Worm (Caenorhabditis elegans) whole organism, late embryonic: ENCODE results near the gene F13H8.1.

ENCODE experiments used
- C08G9.2 ChIP-seq: sonication (generic microtip); optimal IDR thresholded peaks from 2 replicates; lab custom pipeline; 2016; ENCODE audit warnings: mild to moderate bottlenecking, missing genetic modification characterization, moderate library complexity, missing compliant biosample characterization
- K09A11.1 ChIP-seq: sonication (generic microtip); optimal IDR thresholded peaks from 2 replicates; lab custom pipeline; 2017; ENCODE audit warnings: antibody characterized with exemption, mild to moderate bottlenecking, missing genetic modification characterization, missing compliant biosample characterization; ENCODE audit not compliant: insufficient read depth
- Y22D7AL.16 ChIP-seq: sonication (generic microtip); optimal IDR thresholded peaks from 2 replicates; lab custom pipeline; 2016; ENCODE audit warnings: missing genetic modification characterization, missing compliant biosample characterization
- ama-1 ChIP-seq: fragments of 150-350 bp; optimal IDR thresholded peaks from 2 replicates; lab custom pipeline; 2014
- ceh-18 ChIP-seq: sonication (generic microtip); optimal IDR thresholded peaks from 2 replicates; lab custom pipeline; 2016; ENCODE audit warnings: missing genetic modification characterization, missing compliant biosample characterization
- ceh-19 ChIP-seq: fragments of 200-800 bp; sonication (Bioruptor generic); optimal IDR thresholded peaks from 2 replicates; lab custom pipeline; 2018; ENCODE audit warnings: mild to moderate bottlenecking, missing genetic modification characterization, missing compliant biosample characterization
- ceh-2 ChIP-seq: sonication (generic microtip); optimal IDR thresholded peaks from 2 replicates; lab custom pipeline; 2016; ENCODE audit warnings: missing genotype, missing genetic modification characterization, missing compliant biosample characterization
- ceh-30 ChIP-seq: fragments of 150-350 bp; optimal IDR thresholded peaks from 2 replicates; lab custom pipeline; 2014; ENCODE audit warnings: missing biosample characterization, missing genetic modification characterization
- ceh-31 ChIP-seq: sonication (generic microtip); optimal IDR thresholded peaks from 2 replicates; lab custom pipeline; 2016; ENCODE audit warnings: missing genetic modification characterization, missing compliant biosample characterization
- ceh-34 ChIP-seq: sonication (generic microtip); optimal IDR thresholded peaks from 2 replicates; lab custom pipeline; 2016; ENCODE audit warnings: mild to moderate bottlenecking, missing genetic modification characterization, missing compliant biosample characterization
- ceh-45 ChIP-seq: fragments of 200-800 bp; sonication (Bioruptor generic); IDR thresholded peaks from 2 replicates; pipeline ENCODE4 v1.3.6; 2022; ENCODE audit warnings: missing genetic modification reagents, missing genetic modification characterization, missing compliant biosample characterization
- che-1 ChIP-seq: sonication (generic microtip); optimal IDR thresholded peaks from 2 replicates; lab custom pipeline; 2016; ENCODE audit warnings: mild to moderate bottlenecking, missing genetic modification characterization, missing compliant biosample characterization
- dve-1 ChIP-seq: sonication (generic microtip); optimal IDR thresholded peaks from 2 replicates; lab custom pipeline; 2017; ENCODE audit warnings: antibody characterized with exemption, mild to moderate bottlenecking, missing genetic modification characterization, missing compliant biosample characterization
- elt-2 ChIP-seq: sonication (generic microtip); optimal IDR thresholded peaks from 2 replicates; lab custom pipeline; 2016; ENCODE audit warnings: missing genetic modification reagents, missing genetic modification characterization, missing compliant biosample characterization
- elt-4 ChIP-seq: sonication (generic microtip); optimal IDR thresholded peaks from 2 replicates; lab custom pipeline; 2016; ENCODE audit warnings: missing genetic modification characterization, missing compliant biosample characterization
- ets-4 ChIP-seq: sonication (generic microtip); optimal IDR thresholded peaks from 2 replicates; lab custom pipeline; 2016; ENCODE audit warnings: missing genetic modification characterization, missing compliant biosample characterization
- eyg-1 ChIP-seq: sonication (generic microtip); optimal IDR thresholded peaks from 2 replicates; lab custom pipeline; 2016; ENCODE audit warnings: missing genotype, missing genetic modification characterization, missing compliant biosample characterization
- fkh-6 ChIP-seq: sonication (generic microtip); optimal IDR thresholded peaks from 2 replicates; lab custom pipeline; 2016; ENCODE audit warnings: missing genetic modification characterization, missing compliant biosample characterization
- gmeb-2 ChIP-seq: sonication (generic microtip); optimal IDR thresholded peaks from 2 replicates; lab custom pipeline; 2016; ENCODE audit warnings: missing genetic modification characterization, inconsistent platforms, missing compliant biosample characterization
- hlh-15 ChIP-seq: sonication (generic microtip); optimal IDR thresholded peaks from 2 replicates; lab custom pipeline; 2016; ENCODE audit warnings: missing genetic modification characterization, missing compliant biosample characterization
- hlh-30 ChIP-seq: sonication (generic microtip); optimal IDR thresholded peaks from 2 replicates; lab custom pipeline; 2017; ENCODE audit warnings: antibody characterized with exemption, missing genetic modification characterization, missing compliant biosample characterization; ENCODE audit not compliant: insufficient read depth
- hlh-6 ChIP-seq: sonication (generic microtip); optimal IDR thresholded peaks from 2 replicates; lab custom pipeline; 2016; ENCODE audit warnings: missing genotype, missing genetic modification characterization, missing compliant biosample characterization
- hlh-8 ChIP-seq: sonication (generic microtip); optimal IDR thresholded peaks from 2 replicates; lab custom pipeline; 2016; ENCODE audit warnings: missing genotype, missing genetic modification characterization, missing compliant biosample characterization
- lim-6 ChIP-seq: sonication (generic microtip); optimal IDR thresholded peaks from 2 replicates; lab custom pipeline; 2016; ENCODE audit warnings: missing genetic modification characterization, missing compliant biosample characterization
- mec-3 ChIP-seq: sonication (generic microtip); optimal IDR thresholded peaks from 2 replicates; lab custom pipeline; 2016; ENCODE audit warnings: borderline replicate concordance, missing genetic modification characterization, missing compliant biosample characterization
- nfya-1 ChIP-seq: sonication (generic microtip); optimal IDR thresholded peaks from 2 replicates; lab custom pipeline; 2017; ENCODE audit warnings: missing genetic modification characterization, mild to moderate bottlenecking, missing compliant biosample characterization, antibody characterized with exemption, moderate library complexity
- npax-4 ChIP-seq: sonication (generic microtip); optimal IDR thresholded peaks from 2 replicates; lab custom pipeline; 2016; ENCODE audit warnings: missing genetic modification characterization, missing compliant biosample characterization
- pat-9 ChIP-seq: fragments of 200-800 bp; sonication (Bioruptor generic); optimal IDR thresholded peaks from 2 replicates; lab custom pipeline; 2018; ENCODE audit warnings: mild to moderate bottlenecking, missing genetic modification characterization, moderate library complexity, missing compliant biosample characterization
- pax-1 ChIP-seq: fragments of 150-350 bp; optimal IDR thresholded peaks from 2 replicates; lab custom pipeline; 2014; ENCODE audit warnings: missing biosample characterization, missing genetic modification characterization
- pha-2 ChIP-seq: sonication (generic microtip); optimal IDR thresholded peaks from 2 replicates; lab custom pipeline; 2017; ENCODE audit warnings: mild to moderate bottlenecking, missing genetic modification characterization, missing compliant biosample characterization
- pqm-1 ChIP-seq: sonication (generic microtip); optimal IDR thresholded peaks from 2 replicates; lab custom pipeline; 2016; ENCODE audit warnings: missing genetic modification characterization, missing compliant biosample characterization
- pros-1 ChIP-seq: fragments of 150-350 bp; optimal IDR thresholded peaks from 2 replicates; lab custom pipeline; 2014; ENCODE audit warnings: missing biosample characterization, missing genetic modification reagents, missing genetic modification characterization
- ref-2 ChIP-seq: sonication (generic microtip); optimal IDR thresholded peaks from 2 replicates; lab custom pipeline; 2016; ENCODE audit warnings: missing genetic modification characterization, missing compliant biosample characterization
- rnt-1 ChIP-seq: sonication (generic microtip); optimal IDR thresholded peaks from 2 replicates; lab custom pipeline; 2016; ENCODE audit warnings: missing genetic modification characterization, missing compliant biosample characterization
- tbx-2 ChIP-seq: sonication (generic microtip); optimal IDR thresholded peaks from 2 replicates; lab custom pipeline; 2016; ENCODE audit warnings: missing genetic modification characterization, missing compliant biosample characterization
- ttx-3 ChIP-seq: sonication (generic microtip); optimal IDR thresholded peaks from 2 replicates; lab custom pipeline; 2016; ENCODE audit warnings: missing genetic modification reagents, missing genetic modification characterization, missing compliant biosample characterization
- unc-3 ChIP-seq, 2 experiments: fragments of 200-800 bp in 1 of 2; sonication (Bioruptor generic) in 1 of 2; sonication (generic microtip) in 1 of 2; conservative IDR thresholded peaks in 1 of 2; optimal IDR thresholded peaks in 1 of 2; 2 replicates each; pipeline versions ENCODE4 v1.3.6 to Lab custom; 2016 to 2022; ENCODE audit warnings: missing compliant biosample characterization in 2 of 2, missing genetic modification characterization in 2 of 2, missing genetic modification reagents in 1 of 2
- unc-42 ChIP-seq: sonication (generic microtip); optimal IDR thresholded peaks from 2 replicates; lab custom pipeline; 2016; ENCODE audit warnings: missing genotype, missing genetic modification characterization, missing compliant biosample characterization
- unc-86 ChIP-seq: sonication (generic microtip); optimal IDR thresholded peaks from 2 replicates; lab custom pipeline; 2016; ENCODE audit warnings: missing genetic modification characterization, missing compliant biosample characterization
- ztf-16 ChIP-seq: sonication (generic microtip); optimal IDR thresholded peaks from 2 replicates; lab custom pipeline; 2017; ENCODE audit warnings: missing genetic modification characterization, missing compliant biosample characterization

Gene F13H8.1

ce11 chrII:6248503-6248902 lies 34.7 kb upstream of the F13H8.1 start (continued):
- peak; percentile 86 for TF ChIP-seq ceh-19
- TF ChIP-seq hlh-15 (tag; lab: Kevin White, UChicago), result peak; percentile 48
- TF ChIP-seq ceh-31 (tag; lab: Kevin White, UChicago), result peak; percentile 74
- no peak for TF ChIP-seq nfya-1 (tag; lab: Kevin White, UChicago)
- peak; percentile 60 for TF ChIP-seq ceh-45 (GFP tag; lab: Robert Waterston, UW)
- TF ChIP-seq pax-1, result no peak
- peak; percentile 25 for TF ChIP-seq K09A11.1 (tag; lab: Kevin White, UChicago)
- peak; percentile 48 for TF ChIP-seq unc-86 (tag; lab: Kevin White, UChicago)
- TF ChIP-seq Y22D7AL.16 (tag; lab: Kevin White, UChicago), result peak; percentile 78
- peak; percentile 72 for TF ChIP-seq pat-9 (tag; lab: Kevin White, UChicago)
- TF ChIP-seq hlh-6 (tag; lab: Kevin White, UChicago), result peak; percentile 84
- peak; percentile 20 for TF ChIP-seq pqm-1 (tag; lab: Kevin White, UChicago)
- TF ChIP-seq lim-6 (tag; lab: Kevin White, UChicago), result peak; percentile 28
- TF ChIP-seq ttx-3, result peak; percentile 42
- peak; percentile 8 for TF ChIP-seq unc-42 (tag; lab: Kevin White, UChicago)
- peak; percentile 61 for TF ChIP-seq npax-4 (tag; lab: Kevin White, UChicago)
- peak; percentile 73; the same call in 1 of the 2 replicates for TF ChIP-seq unc-3 (GFP tag; conservative IDR thresholded peaks at IDR 0.05; lab: Robert Waterston, UW)
- peak; percentile 50 for TF ChIP-seq unc-3 (tag; optimal IDR thresholded peaks at IDR 0.05; lab: Kevin White, UChicago)
- peak; percentile 52 for TF ChIP-seq pha-2 (tag; lab: Kevin White, UChicago)
- peak; percentile 45 for TF ChIP-seq gmeb-2 (tag; lab: Kevin White, UChicago)
- TF ChIP-seq che-1 (tag; lab: Kevin White, UChicago), result peak; percentile 85
- TF ChIP-seq hlh-8 (tag; lab: Kevin White, UChicago), result no peak
- peak; percentile 24 for TF ChIP-seq eyg-1 (tag; lab: Kevin White, UChicago)
- TF ChIP-seq ceh-2 (tag; lab: Kevin White, UChicago), result peak; percentile 79

ce11 chrII:6250782-6251461 lies 32.3 kb upstream of the F13H8.1 start, which contains the start of gene phb-2:
Gene phb-2, plus strand, starts transcription at chrII:6251411.
- TF ChIP-seq rnt-1 (tag; lab: Kevin White, UChicago), result peak; percentile 9
- TF ChIP-seq unc-42 (tag; lab: Kevin White, UChicago), result peak; percentile 14
- no peak for TF ChIP-seq ztf-16 (tag; lab: Kevin White, UChicago)
- peak; percentile 63 for TF ChIP-seq elt-2 (tag; lab: Kevin White, UChicago)
- peak; percentile 33 for TF ChIP-seq pros-1 (tag; lab: Kevin White, UChicago)
- no peak for TF ChIP-seq fkh-6 (tag; lab: Kevin White, UChicago)
- peak; percentile 80 for TF ChIP-seq nfya-1 (tag; lab: Kevin White, UChicago)
- peak; percentile 30 for TF ChIP-seq ets-4 (tag; lab: Kevin White, UChicago)
- TF ChIP-seq dve-1 (tag; lab: Kevin White, UChicago), result peak; percentile 68
- TF ChIP-seq ama-1 (lab: Kevin White, UChicago), result peak; percentile 71
- peak; percentile 31 for TF ChIP-seq tbx-2 (tag; lab: Kevin White, UChicago)
- peak; percentile 48 for TF ChIP-seq ceh-18
- TF ChIP-seq pha-2 (tag; lab: Kevin White, UChicago), result no peak
- no peak for TF ChIP-seq ceh-30 (tag; lab: Kevin White, UChicago)
- TF ChIP-seq C08G9.2 (tag; lab: Kevin White, UChicago), result no peak
- TF ChIP-seq K09A11.1 (tag; lab: Kevin White, UChicago), result peak; percentile 9
- peak; percentile 36 for TF ChIP-seq ceh-34 (tag; lab: Kevin White, UChicago)
- no peak for TF ChIP-seq mec-3 (tag; lab: Kevin White, UChicago)
- no peak for TF ChIP-seq elt-4 (tag; lab: Kevin White, UChicago)
- TF ChIP-seq ref-2 (tag; lab: Kevin White, UChicago), result peak; percentile 23
- TF ChIP-seq ceh-31 (tag; lab: Kevin White, UChicago), result peak; percentile 38
- TF ChIP-seq hlh-30, result peak; percentile 54
